Fruit fly (Drosophila melanogaster): Measurements from ENCODE around the gene CG42820.
A peak's percentile ranks its signal among the peaks of the same experiment; 100 is the strongest.

dm6 chr2L:8418113-8418885 is 26.1 kb upstream of the CG42820 start:
- TF ChIP-seq CG8119 (GFP tag; IDR thresholded peaks at IDR 0.05) (0 out of 3 replicates have a peak, but pooled peaks have one; percentile 17), Gug (GFP tag; IDR thresholded peaks at IDR 0.05) (no peak), Hr39 (GFP tag; optimal IDR thresholded peaks at IDR 0.05) (no peak), Sox102F (GFP tag; optimal IDR thresholded peaks at IDR 0.05) (no peak), CG9139 (GFP tag; optimal IDR thresholded peaks at IDR 0.05) (peak; percentile 38), net (GFP tag; optimal IDR thresholded peaks at IDR 0.05) (no peak), CG4318 (GFP tag; optimal IDR thresholded peaks at IDR 0.05) (no peak), Eip75B (GFP tag; optimal IDR thresholded peaks at IDR 0.05) (no peak)

Measured in whole organism, prepupa.